Fruit fly (Drosophila melanogaster): ENCODE data around the gene Culd.

DNA sequence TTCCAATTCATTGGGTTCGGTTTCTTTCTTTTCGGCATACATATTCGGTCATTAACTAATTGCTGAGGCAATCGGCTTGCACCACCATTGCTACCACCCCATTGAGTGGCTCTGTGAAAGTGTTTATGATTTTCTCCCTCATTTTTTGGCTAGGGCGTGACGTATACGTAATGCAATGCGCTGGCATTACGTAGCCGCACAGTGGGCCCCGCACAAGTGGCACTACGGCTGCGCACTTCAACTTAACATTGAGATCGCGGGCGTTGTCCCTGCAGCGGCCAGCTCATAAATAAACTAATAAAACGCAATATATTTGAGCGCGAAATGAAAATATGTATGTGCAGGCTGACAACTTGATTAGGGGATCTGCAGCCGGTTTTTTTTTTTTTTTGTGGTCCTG is 24.7 kb downstream of the Culd start:
- TF ChIP-seq psq (optimal IDR thresholded peaks at IDR 0.05) = no peak
- TF ChIP-seq Sin3A (optimal IDR thresholded peaks at IDR 0.05) = no peak
- TF ChIP-seq Myc (optimal IDR thresholded peaks at IDR 0.05) = no peak
- no peak for TF ChIP-seq ttk (optimal IDR thresholded peaks at IDR 0.05)
- no peak for TF ChIP-seq insv (optimal IDR thresholded peaks at IDR 0.05)

Measured in Kc167 (cell line).